Fruit fly (Drosophila melanogaster): Measurements from ENCODE around the gene NTPase.

NTPase gene

dm6 chr2L:2878859-2879258 is 6.8 kb downstream of the NTPase start, which contains the start of gene RabGGTb (continued):
- TF ChIP-seq CG12769 (tag; optimal IDR thresholded peaks at IDR 0.05) = peak; percentile 73
- no peak for TF ChIP-seq pb (GFP tag; optimal IDR thresholded peaks at IDR 0.05)
- peak; percentile 26 for TF ChIP-seq crc (GFP tag; optimal IDR thresholded peaks at IDR 0.05)
- TF ChIP-seq dmrt99B (tag; optimal IDR thresholded peaks at IDR 0.05) = peak; percentile 48
- TF ChIP-seq CG9215 (GFP tag; IDR thresholded peaks at IDR 0.05) = peak; percentile 64
- TF ChIP-seq wek (GFP tag; optimal IDR thresholded peaks at IDR 0.05) = no peak
- TF ChIP-seq CG8944 (GFP tag; optimal IDR thresholded peaks at IDR 0.05) = peak; percentile 43
- peak; percentile 34 for TF ChIP-seq CG8924 (tag; optimal IDR thresholded peaks at IDR 0.05)
- no peak for TF ChIP-seq slou (GFP tag; optimal IDR thresholded peaks at IDR 0.05)
- peak; percentile 95 for TF ChIP-seq Med (GFP tag)
- no peak for TF ChIP-seq Opbp (GFP tag; IDR thresholded peaks at IDR 0.05; ENCODE audit: partially characterized antibody)
- peak; percentile 86 for TF ChIP-seq CG32532 (GFP tag; IDR thresholded peaks at IDR 0.05)
- TF ChIP-seq Sox102F (GFP tag; optimal IDR thresholded peaks at IDR 0.05) = peak; percentile 34
- no peak for TF ChIP-seq run (tag; optimal IDR thresholded peaks at IDR 0.05)
- peak; percentile 48 for TF ChIP-seq unc-4 (GFP tag; IDR thresholded peaks at IDR 0.05; ENCODE audit: partially characterized antibody)
- TF ChIP-seq zfh2 (GFP tag; optimal IDR thresholded peaks at IDR 0.05) = peak; percentile 61
- no peak for TF ChIP-seq Elba2 (GFP tag; optimal IDR thresholded peaks at IDR 0.05)
- no peak for TF ChIP-seq Lhr (GFP tag; optimal IDR thresholded peaks at IDR 0.05)
- TF ChIP-seq CG12236 (GFP tag; optimal IDR thresholded peaks at IDR 0.05) = no peak
- TF ChIP-seq rib (GFP tag; IDR thresholded peaks at IDR 0.05) = 0 out of 2 replicates have a peak, but pooled peaks have one; percentile 54
- peak; percentile 65 for TF ChIP-seq CG10543 (GFP tag; optimal IDR thresholded peaks at IDR 0.05)
- no peak for TF ChIP-seq hth (optimal IDR thresholded peaks at IDR 0.05)
- peak; percentile 20 for TF ChIP-seq CG1529 (GFP tag; optimal IDR thresholded peaks at IDR 0.05)
- peak; percentile 31 for TF ChIP-seq CG6854 (GFP tag; optimal IDR thresholded peaks at IDR 0.05)
- no peak for TF ChIP-seq pan (optimal IDR thresholded peaks at IDR 0.05)
- TF ChIP-seq pan (GFP tag; optimal IDR thresholded peaks at IDR 0.05 in 1 of 2, IDR thresholded peaks at IDR 0.05 in 1 of 2) = peak in 1 of 2 experiments; percentile 82
- TF ChIP-seq repo (GFP tag; optimal IDR thresholded peaks at IDR 0.05) = peak; percentile 56
- peak; percentile 46 for TF ChIP-seq unpg (GFP tag; optimal IDR thresholded peaks at IDR 0.05)
- peak; percentile 30; the same call in 1 of the 2 replicates for TF ChIP-seq sna (GFP tag; IDR thresholded peaks at IDR 0.05; ENCODE audit: partially characterized antibody)
- no peak for TF ChIP-seq CG17568 (GFP tag; optimal IDR thresholded peaks at IDR 0.05)
- TF ChIP-seq CG2712 (tag; optimal IDR thresholded peaks at IDR 0.05) = peak; percentile 50
- TF ChIP-seq croc (GFP tag; conservative IDR thresholded peaks at IDR 0.05) = no peak; the same call in 2 of the 3 replicates
- TF ChIP-seq kay (GFP tag; optimal IDR thresholded peaks at IDR 0.05) = peak; percentile 77
- no peak for TF ChIP-seq br (optimal IDR thresholded peaks at IDR 0.05)
- TF ChIP-seq CG10366 (GFP tag; IDR thresholded peaks at IDR 0.05) = peak; percentile 68
- peak; percentile 46 for TF ChIP-seq ttk (GFP tag; IDR thresholded peaks at IDR 0.05)
- no peak for TF ChIP-seq CG6683 (GFP tag; optimal IDR thresholded peaks at IDR 0.05)
- peak; percentile 79 for TF ChIP-seq Awh (GFP tag; IDR thresholded peaks at IDR 0.05)
- peak; percentile 37; the same call in 1 of the 2 replicates for TF ChIP-seq peb (GFP tag; IDR thresholded peaks at IDR 0.05)
- TF ChIP-seq CG32767 (GFP tag; IDR thresholded peaks at IDR 0.05) = peak; percentile 38; the same call in 1 of the 2 replicates
- peak; percentile 77 for TF ChIP-seq CG14014 (GFP tag; IDR thresholded peaks at IDR 0.05)
- peak; percentile 5 for TF ChIP-seq CG13894 (tag; optimal IDR thresholded peaks at IDR 0.05)
- TF ChIP-seq CG17385 (GFP tag; optimal IDR thresholded peaks at IDR 0.05) = peak; percentile 54
- no peak for TF ChIP-seq Neu2 (GFP tag; optimal IDR thresholded peaks at IDR 0.05; ENCODE audit: borderline replicate concordance)
- TF ChIP-seq Doc2 (GFP tag; IDR thresholded peaks at IDR 0.05) = no peak
- peak; percentile 36 for TF ChIP-seq CG16863 (GFP tag; optimal IDR thresholded peaks at IDR 0.05)
- 0 out of 2 replicates have a peak, but pooled peaks have one; percentile 49 for TF ChIP-seq ap (GFP tag; IDR thresholded peaks at IDR 0.05)
- TF ChIP-seq CG2120 (GFP tag; optimal IDR thresholded peaks at IDR 0.05) = peak; percentile 80
- peak; percentile 5 for TF ChIP-seq Max (GFP tag; optimal IDR thresholded peaks at IDR 0.05)
- TF ChIP-seq Ada2b (GFP tag; IDR thresholded peaks at IDR 0.05) = peak; percentile 67
- TF ChIP-seq BEAF-32 (GFP tag; optimal IDR thresholded peaks at IDR 0.05) = peak; percentile 2
- TF ChIP-seq Hr3 (GFP tag; optimal IDR thresholded peaks at IDR 0.05) = peak; percentile 33

Data from whole organism, embryonic.